Worm (Caenorhabditis elegans): Measurements from ENCODE around the gene col-89.

col-89 gene

DNA sequence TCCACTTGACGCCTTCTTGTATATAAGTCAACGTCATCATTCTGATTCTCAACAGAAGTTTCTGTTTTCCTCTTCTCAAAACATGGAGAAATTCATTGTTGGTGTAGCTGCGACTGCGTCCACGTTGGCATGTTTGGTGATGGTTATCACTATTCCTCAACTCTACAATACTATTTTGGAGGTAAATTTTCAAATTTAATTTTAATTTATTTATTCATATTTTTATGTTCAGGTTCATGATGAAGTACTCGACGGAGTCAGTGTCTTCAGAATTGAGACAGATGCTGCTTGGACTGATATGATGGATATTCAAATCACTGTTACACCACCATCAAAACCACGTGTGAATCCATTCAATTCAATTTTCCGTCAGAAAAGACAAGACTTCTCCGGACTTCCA lies at the start of gene col-89:
Gene col-89 (plus strand): TSS at position 19 of the 400 bp plus-strand sequence.
- TF ChIP-seq ref-1 (GFP tag; conservative IDR thresholded peaks at IDR 0.05) (no peak), ztf-23 (GFP tag; IDR thresholded peaks at IDR 0.05) (no peak), ztf-29 (GFP tag; IDR thresholded peaks at IDR 0.05) (no peak), T22C8.4 (GFP tag; IDR thresholded peaks at IDR 0.05) (no peak), med-1 (GFP tag; optimal IDR thresholded peaks at IDR 0.05; ENCODE audit: insufficient read depth) (no peak), klf-2 (GFP tag; conservative IDR thresholded peaks at IDR 0.05) (no peak), cog-1 (tag; optimal IDR thresholded peaks at IDR 0.05) (no peak), flt-1 (GFP tag; IDR thresholded peaks at IDR 0.05) (no peak), tab-1 (GFP tag; IDR thresholded peaks at IDR 0.05) (no peak)

DNA sequence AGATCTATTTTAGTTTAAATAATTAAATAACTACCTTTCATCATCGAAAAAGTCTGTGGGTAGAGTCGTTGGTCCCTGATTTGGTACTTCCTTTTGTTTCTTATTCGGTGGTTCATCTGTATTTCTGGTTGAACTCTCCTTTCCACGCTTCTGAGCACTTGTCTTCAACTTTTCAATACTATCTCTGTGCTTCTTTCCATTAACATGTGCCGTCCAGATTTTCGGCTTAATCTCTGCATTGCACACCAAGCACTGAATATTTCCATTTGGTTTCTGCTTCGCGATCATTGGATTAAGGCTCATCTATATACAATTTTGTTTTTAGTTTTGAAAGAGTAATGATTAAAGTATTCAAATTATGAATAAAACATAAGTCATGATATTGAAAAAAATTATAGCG lies 48.0 kb upstream of the col-89 start, which contains the start of gene sel-13:
Gene sel-13 (minus strand): TSS at position 303 of the 400 bp plus-strand sequence.
- TF ChIP-seq cog-1 (tag; optimal IDR thresholded peaks at IDR 0.05), result no peak
- no peak for TF ChIP-seq flt-1 (GFP tag; IDR thresholded peaks at IDR 0.05)
- TF ChIP-seq klf-2 (GFP tag; conservative IDR thresholded peaks at IDR 0.05), result no peak
- TF ChIP-seq tab-1 (GFP tag; IDR thresholded peaks at IDR 0.05), result no peak
- TF ChIP-seq med-1 (GFP tag; optimal IDR thresholded peaks at IDR 0.05; ENCODE audit: insufficient read depth), result no peak
- no peak for TF ChIP-seq T22C8.4 (GFP tag; IDR thresholded peaks at IDR 0.05)
- no peak for TF ChIP-seq ztf-23 (GFP tag; IDR thresholded peaks at IDR 0.05)
- no peak for TF ChIP-seq ztf-29 (GFP tag; IDR thresholded peaks at IDR 0.05)
- TF ChIP-seq ref-1 (GFP tag; conservative IDR thresholded peaks at IDR 0.05), result no peak

DNA sequence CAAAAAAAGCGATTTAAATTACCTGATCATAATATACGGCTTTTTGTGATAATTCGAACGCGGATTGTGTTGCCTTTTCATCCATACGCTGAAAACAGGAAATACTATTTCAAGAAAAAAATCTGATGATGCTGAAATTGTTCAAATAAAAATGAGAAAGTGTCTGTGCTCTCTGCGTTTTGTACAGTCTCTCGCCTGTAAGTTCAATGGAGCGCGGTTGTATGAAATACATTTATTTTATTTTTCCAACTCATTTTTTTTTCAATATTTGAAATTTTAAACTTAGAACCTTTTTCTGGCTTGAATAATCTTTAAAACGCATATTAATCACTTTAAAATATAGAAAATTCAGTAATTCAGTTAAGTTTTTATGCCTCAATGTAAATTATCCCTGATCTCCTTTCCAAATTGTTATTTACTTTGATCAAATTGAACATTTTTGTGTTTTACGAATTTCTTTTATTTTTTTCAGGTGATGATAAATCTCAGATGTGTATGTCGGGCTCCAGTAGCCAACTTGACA lies 43.9 kb upstream of the col-89 start, which contains the start of the genes clp-2 and mrpl-16:
Gene clp-2 (minus strand): TSS at position 94 of the 523 bp plus-strand sequence.
Gene mrpl-16 (plus strand): TSS at position 473 of the 523 bp plus-strand sequence.
- no peak for TF ChIP-seq flt-1 (GFP tag; IDR thresholded peaks at IDR 0.05)
- no peak for TF ChIP-seq ref-1 (GFP tag; conservative IDR thresholded peaks at IDR 0.05)
- TF ChIP-seq T22C8.4 (GFP tag; IDR thresholded peaks at IDR 0.05), result no peak
- no peak for TF ChIP-seq ztf-23 (GFP tag; IDR thresholded peaks at IDR 0.05)
- no peak for TF ChIP-seq ztf-29 (GFP tag; IDR thresholded peaks at IDR 0.05)
- TF ChIP-seq med-1 (GFP tag; optimal IDR thresholded peaks at IDR 0.05; ENCODE audit: insufficient read depth), result no peak
- TF ChIP-seq klf-2 (GFP tag; conservative IDR thresholded peaks at IDR 0.05), result no peak
- no peak for TF ChIP-seq tab-1 (GFP tag; IDR thresholded peaks at IDR 0.05)

DNA sequence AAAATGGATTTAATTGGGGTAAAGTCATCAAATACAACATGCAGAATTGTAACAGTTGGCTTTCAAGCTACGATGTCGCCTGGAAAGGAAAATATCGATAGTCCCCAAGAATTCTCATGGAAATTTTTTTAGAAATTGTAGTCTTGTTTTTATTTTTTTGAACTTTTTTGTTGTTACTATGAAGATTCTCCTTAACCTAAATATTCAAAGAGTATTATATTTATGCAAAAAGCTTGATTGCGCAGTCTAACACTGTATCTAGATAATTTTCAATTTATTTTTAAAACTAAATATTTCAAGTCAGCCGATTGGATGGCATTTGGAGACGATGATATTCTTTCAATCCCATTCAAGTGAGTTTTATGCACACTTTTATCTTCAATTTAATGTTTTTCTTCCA lies 42.7 kb upstream of the col-89 start, which contains the start of gene pgap-2:
Gene pgap-2 (plus strand): TSS at position 301 of the 400 bp plus-strand sequence.
- TF ChIP-seq T22C8.4 (GFP tag; IDR thresholded peaks at IDR 0.05) (no peak), ref-1 (GFP tag; conservative IDR thresholded peaks at IDR 0.05) (no peak), ztf-29 (GFP tag; IDR thresholded peaks at IDR 0.05) (no peak), med-1 (GFP tag; optimal IDR thresholded peaks at IDR 0.05; ENCODE audit: insufficient read depth) (no peak), cog-1 (tag; optimal IDR thresholded peaks at IDR 0.05) (no peak), ztf-23 (GFP tag; IDR thresholded peaks at IDR 0.05) (no peak), tab-1 (GFP tag; IDR thresholded peaks at IDR 0.05) (no peak)

DNA sequence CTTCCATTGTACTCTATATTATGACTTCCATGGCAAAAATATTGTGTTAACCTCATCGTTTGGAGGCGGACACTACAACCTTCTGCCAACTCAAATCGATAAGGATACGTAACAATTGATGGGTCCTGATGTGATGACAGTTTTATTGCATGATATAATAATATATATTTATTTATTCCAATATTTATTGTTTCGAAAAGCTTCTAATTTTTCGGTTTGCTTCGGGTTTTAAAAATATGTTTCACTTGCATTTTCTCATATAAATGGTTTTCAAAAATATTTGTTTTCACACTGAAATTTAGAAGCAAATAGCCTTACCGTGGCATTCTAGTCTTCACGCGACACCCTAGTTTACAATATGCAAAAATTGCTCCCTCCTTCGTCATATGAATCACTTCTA lies 41.2 kb upstream of the col-89 start, which contains the start of gene T04A8.13:
Gene T04A8.13 (plus strand): TSS at position 301 of the 400 bp plus-strand sequence.
- no peak for TF ChIP-seq flt-1 (GFP tag; IDR thresholded peaks at IDR 0.05)
- no peak for TF ChIP-seq cog-1 (tag; optimal IDR thresholded peaks at IDR 0.05)
- no peak for TF ChIP-seq ztf-23 (GFP tag; IDR thresholded peaks at IDR 0.05)
- TF ChIP-seq ref-1 (GFP tag; conservative IDR thresholded peaks at IDR 0.05), result no peak
- no peak for TF ChIP-seq ztf-29 (GFP tag; IDR thresholded peaks at IDR 0.05)
- TF ChIP-seq T22C8.4 (GFP tag; IDR thresholded peaks at IDR 0.05), result no peak
- no peak for TF ChIP-seq med-1 (GFP tag; optimal IDR thresholded peaks at IDR 0.05; ENCODE audit: insufficient read depth)
- no peak for TF ChIP-seq tab-1 (GFP tag; IDR thresholded peaks at IDR 0.05)
- TF ChIP-seq klf-2 (GFP tag; conservative IDR thresholded peaks at IDR 0.05), result no peak

DNA sequence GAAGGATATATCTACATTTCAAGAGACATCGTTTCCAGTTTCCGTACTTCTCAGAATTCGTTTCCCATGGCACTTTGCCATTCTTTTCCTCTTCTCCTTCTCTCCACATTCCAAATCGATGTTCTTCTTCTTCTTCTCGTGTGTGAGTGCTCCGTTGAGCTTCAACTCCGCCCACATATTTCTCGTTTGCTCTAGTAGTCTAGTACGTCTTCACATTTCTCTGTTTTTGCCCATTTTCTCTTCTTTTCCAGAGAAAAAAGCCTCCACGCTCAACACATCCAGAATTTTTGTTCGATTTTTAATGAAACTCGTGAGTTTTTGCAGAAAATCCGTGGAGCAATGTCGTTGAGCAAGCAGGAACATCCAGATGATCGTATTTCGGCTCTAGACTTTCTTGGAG lies 39.0 kb upstream of the col-89 start, which contains the start of gene T04A8.18:
Gene T04A8.18 (plus strand): TSS at position 301 of the 400 bp plus-strand sequence.
- TF ChIP-seq flt-1 (GFP tag; IDR thresholded peaks at IDR 0.05), result no peak
- no peak for TF ChIP-seq ztf-23 (GFP tag; IDR thresholded peaks at IDR 0.05)
- TF ChIP-seq T22C8.4 (GFP tag; IDR thresholded peaks at IDR 0.05), result no peak
- no peak for TF ChIP-seq tab-1 (GFP tag; IDR thresholded peaks at IDR 0.05)
- no peak for TF ChIP-seq med-1 (GFP tag; optimal IDR thresholded peaks at IDR 0.05; ENCODE audit: insufficient read depth)
- no peak for TF ChIP-seq cog-1 (tag; optimal IDR thresholded peaks at IDR 0.05)
- no peak for TF ChIP-seq klf-2 (GFP tag; conservative IDR thresholded peaks at IDR 0.05)
- TF ChIP-seq ztf-29 (GFP tag; IDR thresholded peaks at IDR 0.05), result no peak
- no peak for TF ChIP-seq ref-1 (GFP tag; conservative IDR thresholded peaks at IDR 0.05)

DNA sequence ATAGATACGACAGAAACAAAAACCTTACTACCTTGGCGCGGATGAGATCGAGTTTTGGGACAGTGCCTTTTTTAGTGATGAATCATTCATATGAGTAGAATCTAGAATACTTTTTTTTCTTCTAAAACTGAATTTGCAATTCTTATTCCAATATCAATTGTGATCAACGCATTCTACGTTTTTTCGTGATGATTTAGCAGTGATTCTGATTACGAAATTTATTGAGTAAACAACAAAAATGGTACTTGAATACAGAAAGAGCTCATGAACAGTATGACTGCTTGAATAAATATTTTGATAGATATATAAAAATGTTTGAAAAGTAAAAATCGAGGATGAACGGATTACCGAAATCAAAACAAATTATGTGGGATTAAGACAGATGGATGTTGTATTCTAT lies 32.8 kb upstream of the col-89 start, which contains the start of gene him-18:
Gene him-18 (minus strand): TSS at position 101 of the 400 bp plus-strand sequence.
- TF ChIP-seq med-1 (GFP tag; optimal IDR thresholded peaks at IDR 0.05; ENCODE audit: insufficient read depth) (no peak), ref-1 (GFP tag; conservative IDR thresholded peaks at IDR 0.05) (no peak), tab-1 (GFP tag; IDR thresholded peaks at IDR 0.05) (no peak), T22C8.4 (GFP tag; IDR thresholded peaks at IDR 0.05) (no peak)

DNA sequence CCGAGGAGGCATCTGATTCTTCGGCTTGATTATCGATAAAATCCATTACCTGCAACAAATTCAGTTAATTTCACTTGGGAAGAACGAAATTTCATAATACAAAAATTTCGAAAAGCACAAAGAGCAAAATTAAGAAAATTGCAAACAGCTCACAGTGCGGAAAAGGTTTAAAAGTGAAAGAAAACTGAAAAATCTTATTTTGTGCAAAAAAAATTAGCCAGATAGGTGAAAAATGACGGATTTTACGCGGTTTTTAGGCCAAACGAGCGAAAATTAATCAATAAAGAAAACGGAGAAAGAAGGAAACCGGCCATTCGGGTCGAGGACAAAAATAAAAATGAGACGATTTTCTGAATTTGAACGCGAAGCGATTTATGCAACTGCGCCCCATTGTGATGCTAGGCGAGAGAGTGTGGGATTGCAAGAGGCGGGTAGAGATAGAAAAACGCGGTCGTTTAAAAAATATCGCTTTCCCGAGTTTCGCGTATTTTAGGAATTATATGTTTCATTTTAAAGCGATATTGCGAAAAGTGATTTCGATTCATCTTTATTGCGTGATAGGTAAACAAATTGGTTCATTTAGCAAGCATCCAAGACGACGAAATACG lies 27.2 kb upstream of the col-89 start, which contains the start of gene emb-5:
Gene emb-5 (minus strand): TSS at position 51 of the 608 bp plus-strand sequence.
- TF ChIP-seq flt-1 (GFP tag; IDR thresholded peaks at IDR 0.05) (0 out of 2 replicates have a peak, but pooled peaks have one; percentile 45), klf-2 (GFP tag; conservative IDR thresholded peaks at IDR 0.05) (no peak), T22C8.4 (GFP tag; IDR thresholded peaks at IDR 0.05) (no peak)

DNA sequence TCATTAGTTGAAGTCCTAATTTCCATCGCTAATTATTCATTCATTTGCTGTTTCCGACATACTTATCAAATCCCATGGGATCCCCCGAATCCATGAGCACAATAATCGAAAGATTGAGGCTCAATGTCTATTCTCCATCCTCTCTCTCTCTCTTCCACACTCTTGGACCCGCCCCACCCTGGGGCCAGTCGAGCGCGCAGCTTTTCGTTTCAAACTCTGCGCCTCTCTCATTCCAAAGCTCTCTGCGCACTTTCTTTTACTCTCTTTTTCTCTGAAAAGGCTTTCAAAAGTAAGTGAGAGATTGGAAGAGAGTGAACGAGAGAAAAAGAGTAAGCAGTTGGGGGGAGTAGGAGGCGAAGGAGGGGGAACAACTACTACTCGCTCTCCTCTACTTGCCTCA lies 26.2 kb upstream of the col-89 start, which contains the start of gene acy-1:
Gene acy-1 (plus strand): TSS at position 346 of the 400 bp plus-strand sequence.
- TF ChIP-seq cog-1 (tag; optimal IDR thresholded peaks at IDR 0.05) (peak; percentile 25), med-1 (GFP tag; optimal IDR thresholded peaks at IDR 0.05; ENCODE audit: insufficient read depth) (no peak)

DNA sequence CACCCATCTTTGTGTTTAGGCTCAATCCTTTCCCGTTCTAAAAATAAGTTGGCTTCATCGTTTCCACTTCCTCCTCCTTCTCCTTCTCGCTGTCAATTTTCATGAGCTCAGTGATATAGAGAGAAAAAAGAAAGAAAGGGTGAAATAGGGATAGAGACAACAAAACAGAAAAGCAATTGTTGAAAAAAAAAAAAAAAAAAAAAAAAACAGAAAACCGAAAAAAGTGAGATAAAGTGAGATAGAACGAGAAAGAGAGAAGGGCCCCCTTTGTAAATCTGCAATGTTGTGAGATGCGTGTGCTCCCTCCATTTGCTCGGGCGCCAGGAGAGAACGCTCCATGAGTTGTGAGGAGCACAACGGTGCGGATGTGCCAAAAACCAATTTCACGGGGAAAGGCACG lies 24.0 kb upstream of the col-89 start:
- TF ChIP-seq ztf-23 (GFP tag; IDR thresholded peaks at IDR 0.05) (no peak), T22C8.4 (GFP tag; IDR thresholded peaks at IDR 0.05) (no peak), klf-2 (GFP tag; conservative IDR thresholded peaks at IDR 0.05) (no peak), ztf-29 (GFP tag; IDR thresholded peaks at IDR 0.05) (no peak), med-1 (GFP tag; optimal IDR thresholded peaks at IDR 0.05; ENCODE audit: insufficient read depth) (no peak), cog-1 (tag; optimal IDR thresholded peaks at IDR 0.05) (no peak), flt-1 (GFP tag; IDR thresholded peaks at IDR 0.05) (0 out of 2 replicates have a peak, but pooled peaks have one; percentile 44)
